Fruit fly (Drosophila melanogaster) whole organism, embryonic: Measurements from ENCODE around the gene defl.

Experiments used
- Adf1 ChIP-seq: fragments of 200-800 bp; sonication (Bioruptor generic); IDR thresholded peaks from 2 replicates; pipeline ENCODE4 v1.3.6; 2022; ENCODE audit warnings: missing biosample characterization, missing genetic modification characterization
- Atf-2 ChIP-seq: fragments of 200-800 bp; sonication (Bioruptor generic); optimal IDR thresholded peaks from 2 replicates; lab custom pipeline; 2016; ENCODE audit warnings: missing biosample characterization, missing genetic modification characterization
- CG10979 ChIP-seq: fragments of 200-800 bp; sonication (Bioruptor generic); optimal IDR thresholded peaks from 2 replicates; lab custom pipeline; 2018; ENCODE audit warnings: missing biosample characterization, mild to moderate bottlenecking, missing genetic modification characterization, moderate library complexity
- CG13624 ChIP-seq: fragments of 200-800 bp; sonication (Bioruptor generic); optimal IDR thresholded peaks from 2 replicates; lab custom pipeline; 2016; ENCODE audit warnings: missing biosample characterization, missing genetic modification characterization
- CG14860 ChIP-seq: fragments of 200-800 bp; sonication (Bioruptor generic); IDR thresholded peaks from 3 replicates; pipeline ENCODE4 v1.3.6; 2022; ENCODE audit warnings: missing biosample characterization, missing genetic modification characterization; ENCODE audit not compliant: partially characterized antibody
- CG2129 ChIP-seq: fragments of 200-800 bp; sonication (Bioruptor generic); IDR thresholded peaks from 2 replicates; pipeline ENCODE4 v1.3.6; 2022; ENCODE audit warnings: missing biosample characterization, missing genetic modification characterization; ENCODE audit not compliant: partially characterized antibody
- CG32532 ChIP-seq: fragments of 200-800 bp; sonication (Bioruptor generic); IDR thresholded peaks from 2 replicates; pipeline ENCODE4 v1.3.6; 2022; ENCODE audit warnings: missing biosample characterization, missing genetic modification characterization
- CG3847 ChIP-seq: fragments of 200-800 bp; sonication (Bioruptor generic); IDR thresholded peaks from 2 replicates; pipeline ENCODE4 v1.3.6; 2022; ENCODE audit warnings: missing biosample characterization, missing genetic modification characterization
- CG4617 ChIP-seq: fragments of 200-800 bp; sonication (Bioruptor generic); optimal IDR thresholded peaks from 3 replicates; lab custom pipeline; 2016; ENCODE audit warnings: missing biosample characterization, missing genetic modification characterization, borderline replicate concordance
- CG6689 ChIP-seq: fragments of 200-800 bp; sonication (Bioruptor generic); IDR thresholded peaks from 2 replicates; pipeline ENCODE4 v1.3.6; 2022; ENCODE audit warnings: missing biosample characterization, missing genetic modification characterization
- CG7987 ChIP-seq: fragments of 200-800 bp; sonication (Bioruptor generic); optimal IDR thresholded peaks from 2 replicates; lab custom pipeline; 2018; ENCODE audit warnings: missing biosample characterization, mild to moderate bottlenecking, missing genetic modification characterization, moderate library complexity
- CG8944 ChIP-seq: fragments of 200-800 bp; sonication (Bioruptor generic); optimal IDR thresholded peaks from 3 replicates; lab custom pipeline; 2016; ENCODE audit warnings: missing biosample characterization, missing genetic modification characterization
- CTCF ChIP-seq: fragments of 200-800 bp; sonication (Bioruptor generic); optimal IDR thresholded peaks from 2 replicates; lab custom pipeline; 2017; ENCODE audit warnings: missing biosample characterization, mild to moderate bottlenecking, missing genetic modification characterization, moderate library complexity
- Dll ChIP-seq: fragments of 200-800 bp; sonication (Bioruptor generic); IDR thresholded peaks from 4 replicates; pipeline ENCODE4 v1.3.6; 2022; ENCODE audit warnings: missing biosample characterization, missing genetic modification characterization; ENCODE audit not compliant: partially characterized antibody
- Doc3 ChIP-seq: fragments of 200-800 bp; sonication (Bioruptor generic); IDR thresholded peaks from 3 replicates; pipeline ENCODE4 v1.3.6; 2022; ENCODE audit warnings: missing biosample characterization, missing genetic modification characterization; ENCODE audit not compliant: partially characterized antibody
- Ets65A ChIP-seq: fragments of 200-800 bp; sonication (Bioruptor generic); peaks from one replicate; lab custom pipeline; 2016; ENCODE audit warnings: missing biosample characterization, missing genetic modification characterization
- Ets97D ChIP-seq: fragments of 200-800 bp; sonication (Bioruptor generic); optimal IDR thresholded peaks from 3 replicates; lab custom pipeline; 2016; ENCODE audit warnings: missing biosample characterization, missing genetic modification characterization
- Fer1 ChIP-seq: fragments of 200-800 bp; sonication (Bioruptor generic); optimal IDR thresholded peaks from 2 replicates; lab custom pipeline; 2017; ENCODE audit warnings: missing biosample characterization, mild to moderate bottlenecking, missing genetic modification characterization
- HmgZ ChIP-seq: fragments of 200-800 bp; sonication (Bioruptor generic); optimal IDR thresholded peaks from 2 replicates; lab custom pipeline; 2018; ENCODE audit warnings: missing biosample characterization, mild to moderate bottlenecking, missing genetic modification characterization
- Med ChIP-seq: fragments of 200-800 bp; sonication (Bioruptor generic); peaks from one replicate; lab custom pipeline; 2016; ENCODE audit warnings: missing biosample characterization, missing genetic modification characterization, mild to moderate bottlenecking, inconsistent platforms, moderate library complexity
- Myb ChIP-seq: fragments of 200-800 bp; sonication (Bioruptor generic); optimal IDR thresholded peaks from 2 replicates; lab custom pipeline; 2016; ENCODE audit warnings: missing biosample characterization, missing genetic modification characterization
- NFAT ChIP-seq: fragments of 200-800 bp; sonication (Bioruptor generic); IDR thresholded peaks from 2 replicates; pipeline ENCODE4 v1.3.6; 2022; ENCODE audit warnings: missing biosample characterization, missing genetic modification characterization
- Pdp1 ChIP-seq, 2 experiments: fragments of 200-800 bp; sonication (Bioruptor generic); optimal IDR thresholded peaks; 3 replicates each; lab custom pipeline; 2016; ENCODE audit warnings: missing biosample characterization in 2 of 2, missing genetic modification characterization in 2 of 2, mild to moderate bottlenecking in 1 of 2, moderate library complexity in 1 of 2
- Sin3A ChIP-seq: fragments of >200 bp; optimal IDR thresholded peaks from 2 replicates; lab custom pipeline; 2018
- Sox102F ChIP-seq: fragments of 200-800 bp; sonication (Bioruptor generic); optimal IDR thresholded peaks from 2 replicates; lab custom pipeline; 2018; ENCODE audit warnings: missing biosample characterization, mild to moderate bottlenecking, missing genetic modification characterization, moderate library complexity
- Spps ChIP-seq: fragments of 200-800 bp; sonication (Bioruptor generic); optimal IDR thresholded peaks from 2 replicates; lab custom pipeline; 2018; ENCODE audit warnings: missing biosample characterization, mild to moderate bottlenecking, missing genetic modification characterization
- Xbp1 ChIP-seq: fragments of 200-800 bp; sonication (Bioruptor generic); optimal IDR thresholded peaks from 3 replicates; lab custom pipeline; 2016; ENCODE audit warnings: missing biosample characterization, mild to moderate bottlenecking, missing genetic modification characterization
- ato ChIP-seq: fragments of 200-800 bp; sonication (Bioruptor generic); IDR thresholded peaks from 2 replicates; pipeline ENCODE4 v1.3.6; 2022; ENCODE audit warnings: missing biosample characterization, missing genetic modification characterization; ENCODE audit not compliant: partially characterized antibody
- bbx ChIP-seq: fragments of 200-800 bp; sonication (Bioruptor generic); IDR thresholded peaks from 2 replicates; pipeline ENCODE4 v1.3.6; 2022; ENCODE audit warnings: missing biosample characterization, missing genetic modification characterization; ENCODE audit not compliant: partially characterized antibody
- crol ChIP-seq: fragments of 200-800 bp; sonication (Bioruptor generic); IDR thresholded peaks from 2 replicates; pipeline ENCODE4 v1.3.6; 2022; ENCODE audit warnings: missing biosample characterization, missing genetic modification characterization
- gsb-n ChIP-seq: fragments of 200-800 bp; sonication (Bioruptor generic); optimal IDR thresholded peaks from 3 replicates; lab custom pipeline; 2018; ENCODE audit warnings: missing biosample characterization, mild to moderate bottlenecking, missing genetic modification characterization
- inv ChIP-seq: fragments of 200-800 bp; sonication (Bioruptor generic); IDR thresholded peaks from 2 replicates; pipeline ENCODE4 v1.3.6; 2022; ENCODE audit warnings: missing biosample characterization, missing genetic modification characterization; ENCODE audit not compliant: partially characterized antibody
- knrl ChIP-seq: fragments of 200-800 bp; sonication (Bioruptor generic); IDR thresholded peaks from 3 replicates; pipeline ENCODE4 v1.3.6; 2022; ENCODE audit warnings: missing biosample characterization, missing genetic modification characterization; ENCODE audit not compliant: partially characterized antibody
- lilli ChIP-seq: fragments of 200-800 bp; sonication (Bioruptor generic); optimal IDR thresholded peaks from 3 replicates; lab custom pipeline; 2016; ENCODE audit warnings: missing biosample characterization, missing genetic modification characterization
- lola ChIP-seq, 3 experiments: fragments of >200 bp in 2 of 3; fragments of 200-800 bp in 1 of 3; sonication (Bioruptor generic) in 1 of 3; optimal IDR thresholded peaks; 2 replicates each; lab custom pipeline; 2017 to 2019; ENCODE audit warnings: missing biosample characterization in 3 of 3, missing genetic modification characterization in 3 of 3, mild to moderate bottlenecking in 1 of 3, moderate library complexity in 1 of 3
- mirr ChIP-seq: fragments of 200-800 bp; sonication (Bioruptor generic); optimal IDR thresholded peaks from 3 replicates; lab custom pipeline; 2018; ENCODE audit warnings: missing biosample characterization, mild to moderate bottlenecking, missing genetic modification characterization
- nerfin-1 ChIP-seq: fragments of 200-800 bp; sonication (Bioruptor generic); optimal IDR thresholded peaks from 3 replicates; lab custom pipeline; 2019; ENCODE audit warnings: missing biosample characterization, mild to moderate bottlenecking, missing genetic modification characterization, moderate library complexity
- prd ChIP-seq, 3 experiments: fragments of >200 bp in 2 of 3; fragments of 200-800 bp in 1 of 3; sonication (Bioruptor generic) in 1 of 3; optimal IDR thresholded peaks in 2 of 3; IDR thresholded peaks in 1 of 3; 2 replicates in 2 of 3; 3 replicates in 1 of 3; pipeline versions ENCODE4 v1.3.6 to Lab custom; 2017 to 2022; ENCODE audit warnings: missing biosample characterization in 1 of 3, missing genetic modification characterization in 1 of 3
- pzg ChIP-seq: fragments of 200-800 bp; sonication (Bioruptor generic); optimal IDR thresholded peaks from 3 replicates; lab custom pipeline; 2018; ENCODE audit warnings: missing biosample characterization, mild to moderate bottlenecking, missing genetic modification characterization, moderate library complexity
- row ChIP-seq: fragments of 200-800 bp; sonication (Bioruptor generic); IDR thresholded peaks from 3 replicates; pipeline ENCODE4 v1.3.6; 2022; ENCODE audit warnings: missing biosample characterization, missing genetic modification characterization
- slbo ChIP-seq: fragments of 200-800 bp; sonication (Bioruptor generic); IDR thresholded peaks from 2 replicates; pipeline ENCODE4 v1.3.6; 2022; ENCODE audit warnings: missing biosample characterization, missing genetic modification characterization
- sna ChIP-seq: fragments of 200-800 bp; sonication (Bioruptor generic); IDR thresholded peaks from 2 replicates; pipeline ENCODE4 v1.3.6; 2022; ENCODE audit warnings: missing biosample characterization, missing genetic modification characterization; ENCODE audit not compliant: partially characterized antibody
- stwl ChIP-seq: fragments of 200-800 bp; sonication (Bioruptor generic); optimal IDR thresholded peaks from 3 replicates; lab custom pipeline; 2018; ENCODE audit warnings: missing biosample characterization, mild to moderate bottlenecking, missing genetic modification characterization, moderate library complexity
- tap ChIP-seq: fragments of 200-800 bp; optimal IDR thresholded peaks from 3 replicates; lab custom pipeline; 2019; ENCODE audit warnings: missing biosample characterization, mild to moderate bottlenecking, missing genetic modification characterization, moderate library complexity
- tll ChIP-seq, 2 experiments: fragments of 200-800 bp in 1 of 2; fragments of >200 bp in 1 of 2; sonication (Bioruptor generic) in 1 of 2; optimal IDR thresholded peaks; 2 replicates each; lab custom pipeline; 2017 to 2019; ENCODE audit warnings: missing biosample characterization in 2 of 2, missing genetic modification characterization in 2 of 2, mild to moderate bottlenecking in 1 of 2, moderate library complexity in 1 of 2
- trem ChIP-seq: fragments of 200-800 bp; optimal IDR thresholded peaks from 3 replicates; lab custom pipeline; 2019; ENCODE audit warnings: missing biosample characterization, mild to moderate bottlenecking, missing genetic modification characterization, moderate library complexity
- ttk ChIP-seq: fragments of 200-800 bp; sonication (Bioruptor generic); IDR thresholded peaks from 2 replicates; pipeline ENCODE4 v2.1.2; 2022; ENCODE audit warnings: missing biosample characterization, missing genetic modification characterization
- zfh1 ChIP-seq: fragments of 200-800 bp; sonication (Bioruptor generic); IDR thresholded peaks from 3 replicates; pipeline ENCODE4 v1.3.6; 2022; ENCODE audit warnings: missing biosample characterization, missing genetic modification characterization
- zfh2 ChIP-seq: fragments of 200-800 bp; sonication (Bioruptor generic); optimal IDR thresholded peaks from 2 replicates; lab custom pipeline; 2016; ENCODE audit warnings: missing biosample characterization, missing genetic modification characterization

Gene defl

dm6 chr3L:9698193-9698642, 25.0 kb upstream of the defl start, which contains the start of gene Ubc4 (continued):
- peak; percentile 62 for TF ChIP-seq crol (GFP tag; lab: Robert Waterston, UW)
- peak; percentile 54; the same call in 1 of the 2 replicates for TF ChIP-seq slbo
- peak; percentile 92 for TF ChIP-seq Myb (GFP tag; lab: Kevin White, UChicago)
- peak; percentile 54 for TF ChIP-seq Ets97D (GFP tag; lab: Kevin White, UChicago)
- TF ChIP-seq CG32532 = peak; percentile 32; the same call in 1 of the 2 replicates
- TF ChIP-seq CG6689 (GFP tag; lab: Robert Waterston, UW) = 0 out of 2 replicates have a peak, but pooled peaks have one; percentile 8
- peak; percentile 37 for TF ChIP-seq CG3847
- no peak for TF ChIP-seq tap
- peak; percentile 88 for TF ChIP-seq Med
- peak; percentile 89 for TF ChIP-seq bbx
- TF ChIP-seq ato (GFP tag; lab: Robert Waterston, UW) = peak; percentile 77
- no peak for TF ChIP-seq nerfin-1 (tag; lab: Kevin White, UChicago)
- TF ChIP-seq HmgZ (tag; lab: Kevin White, UChicago) = peak; percentile 55
- peak; percentile 3 for TF ChIP-seq CG7987 (GFP tag; lab: Kevin White, UChicago)
- peak; percentile 5 for TF ChIP-seq Xbp1 (GFP tag; lab: Kevin White, UChicago)
- peak; percentile 4 for TF ChIP-seq Fer1 (GFP tag; lab: Kevin White, UChicago)
- TF ChIP-seq zfh2 (GFP tag; lab: Kevin White, UChicago) = peak; percentile 20
- TF ChIP-seq CG4617 (GFP tag; lab: Kevin White, UChicago) = peak; percentile 81
- peak; percentile 88 for TF ChIP-seq sna
- TF ChIP-seq CG8944 (GFP tag; lab: Kevin White, UChicago) = no peak
- TF ChIP-seq CG2129 (GFP tag; lab: Robert Waterston, UW) = 0 out of 2 replicates have a peak, but pooled peaks have one; percentile 22
- peak; percentile 62; the same call in 1 of the 2 replicates for TF ChIP-seq NFAT (GFP tag; lab: Robert Waterston, UW)
- TF ChIP-seq CTCF (GFP tag; lab: Kevin White, UChicago) = peak; percentile 75
- TF ChIP-seq pzg (GFP tag; lab: Kevin White, UChicago) = peak; percentile 92
- no peak for TF ChIP-seq Atf-2 (GFP tag; lab: Kevin White, UChicago)
- TF ChIP-seq CG10979 = no peak
- peak; percentile 49 for TF ChIP-seq Ets65A (GFP tag; lab: Kevin White, UChicago)
- peak; percentile 66 for TF ChIP-seq row (GFP tag; lab: Robert Waterston, UW)
- TF ChIP-seq CG13624 = peak; percentile 8
- TF ChIP-seq zfh1 (GFP tag; lab: Robert Waterston, UW) = no peak
- peak; percentile 87 for TF ChIP-seq Dll
- TF ChIP-seq lola (GFP tag; optimal IDR thresholded peaks at IDR 0.05; lab: Kevin White, UChicago) = no peak
- TF ChIP-seq gsb-n (tag; lab: Kevin White, UChicago) = no peak
- peak; percentile 70 for TF ChIP-seq CG14860 (GFP tag; lab: Robert Waterston, UW)
- TF ChIP-seq lilli (GFP tag; lab: Kevin White, UChicago) = peak; percentile 42
- TF ChIP-seq Sox102F = no peak
- peak; percentile 73 for TF ChIP-seq Doc3 (GFP tag; lab: Robert Waterston, UW)
- TF ChIP-seq inv (GFP tag; lab: Robert Waterston, UW) = peak; percentile 80
- peak in 1 of 2 experiments; percentile 72 for TF ChIP-seq Pdp1 (GFP tag; optimal IDR thresholded peaks at IDR 0.05; lab: Kevin White, UChicago)
- no peak for TF ChIP-seq ttk (GFP tag; lab: Robert Waterston, UW)
- peak; percentile 83 for TF ChIP-seq knrl (GFP tag; lab: Robert Waterston, UW)
- peak; percentile 54 for TF ChIP-seq stwl (tag; lab: Kevin White, UChicago)
- peak; percentile 25; the same call in 1 of the 2 replicates for TF ChIP-seq Adf1 (GFP tag; lab: Robert Waterston, UW)
- TF ChIP-seq Spps (tag; lab: Kevin White, UChicago) = no peak
- peak; percentile 0 for TF ChIP-seq trem (tag; lab: Kevin White, UChicago)
- peak; percentile 18 for TF ChIP-seq Sin3A (lab: Kevin White, UChicago)
- TF ChIP-seq tll (GFP tag; optimal IDR thresholded peaks at IDR 0.05; lab: Kevin White, UChicago) = no peak
- TF ChIP-seq prd (optimal IDR thresholded peaks at IDR 0.05; lab: Kevin White, UChicago) = no peak
- 0 out of 3 replicates have a peak, but pooled peaks have one; percentile 10 for TF ChIP-seq prd (GFP tag; IDR thresholded peaks at IDR 0.05; lab: Robert Waterston, UW)
- no peak for TF ChIP-seq mirr (GFP tag; lab: Kevin White, UChicago)
